Fruit fly (Drosophila melanogaster) whole organism, wandering third instar larva: ENCODE results near the gene Gld2.

ENCODE experiments used
- Abd-B ChIP-seq: fragments of >200 bp; optimal IDR thresholded peaks from 2 replicates; lab custom pipeline; 2017; ENCODE audit warnings: missing biosample characterization, missing genetic modification characterization
- CG32264 ChIP-seq: fragments of 200-800 bp; sonication (Bioruptor generic); optimal IDR thresholded peaks from 2 replicates; lab custom pipeline; 2016; ENCODE audit warnings: missing biosample characterization, missing genetic modification characterization
- CG9705 ChIP-seq: fragments of 200-800 bp; sonication (Bioruptor generic); optimal IDR thresholded peaks from 2 replicates; lab custom pipeline; 2018; ENCODE audit warnings: missing biosample characterization, mild to moderate bottlenecking, missing genetic modification characterization
- CrebA ChIP-seq: fragments of 200-800 bp; sonication (Bioruptor generic); optimal IDR thresholded peaks from 2 replicates; lab custom pipeline; 2016; ENCODE audit warnings: missing biosample characterization, mild to moderate bottlenecking, missing genetic modification characterization, borderline replicate concordance
- Dfd ChIP-seq: fragments of >200 bp; optimal IDR thresholded peaks from 2 replicates; lab custom pipeline; 2017; ENCODE audit warnings: missing biosample characterization, missing genetic modification characterization
- Dif ChIP-seq: fragments of 200-275, 200-300 bp; sonication (Bioruptor generic); optimal IDR thresholded peaks from 2 replicates; lab custom pipeline; 2018; ENCODE audit warnings: missing biosample characterization, missing genetic modification characterization; ENCODE audit not compliant: partially characterized antibody
- GATAd ChIP-seq: sonication (Bioruptor generic); optimal IDR thresholded peaks from 2 replicates; lab custom pipeline; 2016; ENCODE audit warnings: missing biosample characterization, missing genetic modification characterization
- HLH106 ChIP-seq: fragments of 200-800 bp; optimal IDR thresholded peaks from 3 replicates; lab custom pipeline; 2019; ENCODE audit warnings: missing biosample characterization, mild to moderate bottlenecking, missing genetic modification characterization, moderate library complexity
- Hnf4 ChIP-seq: fragments of 200-800 bp; sonication (Bioruptor generic); optimal IDR thresholded peaks from 2 replicates; lab custom pipeline; 2016; ENCODE audit warnings: missing biosample characterization, mild to moderate bottlenecking, missing genetic modification characterization
- Hr78 ChIP-seq: fragments of >200 bp; optimal IDR thresholded peaks from 2 replicates; lab custom pipeline; 2017; ENCODE audit warnings: missing biosample characterization, missing genetic modification characterization
- Hr83 ChIP-seq: fragments of 200-300 bp; sonication (Bioruptor generic); optimal IDR thresholded peaks from 2 replicates; lab custom pipeline; 2016; ENCODE audit warnings: missing biosample characterization, mild to moderate bottlenecking, missing genetic modification characterization, moderate library complexity; ENCODE audit not compliant: poor library complexity, severe bottlenecking
- Jra ChIP-seq: sonication (Bioruptor generic); optimal IDR thresholded peaks from 2 replicates; lab custom pipeline; 2016; ENCODE audit warnings: missing biosample characterization, missing genetic modification characterization
- Mio ChIP-seq: sonication (Bioruptor generic); optimal IDR thresholded peaks from 2 replicates; lab custom pipeline; 2016; ENCODE audit warnings: missing biosample characterization, missing genetic modification characterization
- Myc ChIP-seq: fragments of >200 bp; optimal IDR thresholded peaks from 2 replicates; lab custom pipeline; 2017
- N ChIP-seq: fragments of >200 bp; optimal IDR thresholded peaks from 2 replicates; lab custom pipeline; 2018; ENCODE audit warnings: missing biosample characterization, missing external identifiers, missing genetic modification characterization
- OdsH ChIP-seq: fragments of 200-800 bp; sonication (Bioruptor generic); optimal IDR thresholded peaks from 2 replicates; lab custom pipeline; 2016; ENCODE audit warnings: missing biosample characterization, mild to moderate bottlenecking, missing genetic modification characterization
- Rel ChIP-seq, 2 experiments: fragments of 200-800 bp; sonication (Bioruptor generic) in 1 of 2; optimal IDR thresholded peaks; 2 replicates in 1 of 2; 3 replicates in 1 of 2; lab custom pipeline; 2016 to 2019; ENCODE audit warnings: mild to moderate bottlenecking in 2 of 2, missing biosample characterization in 2 of 2, missing genetic modification characterization in 2 of 2, moderate library complexity in 1 of 2
- Sp1 ChIP-seq: fragments of 200-800 bp; sonication (Bioruptor generic); optimal IDR thresholded peaks from 3 replicates; lab custom pipeline; 2019; ENCODE audit warnings: missing biosample characterization, mild to moderate bottlenecking, missing genetic modification characterization, moderate library complexity
- Vsx2 ChIP-seq: fragments of 200-300, 225-300 bp; sonication (Bioruptor generic); optimal IDR thresholded peaks from 2 replicates; lab custom pipeline; 2018; ENCODE audit warnings: missing biosample characterization, missing genetic modification characterization; ENCODE audit not compliant: partially characterized antibody
- br ChIP-seq: fragments of 200-800 bp; sonication (Bioruptor generic); optimal IDR thresholded peaks from 2 replicates; lab custom pipeline; 2016; ENCODE audit warnings: missing biosample characterization, missing genetic modification characterization
- brk ChIP-seq: fragments of 200-800 bp; sonication (Bioruptor generic); optimal IDR thresholded peaks from 2 replicates; lab custom pipeline; 2016; ENCODE audit warnings: missing biosample characterization, mild to moderate bottlenecking, missing genetic modification characterization
- dl ChIP-seq, 2 experiments: fragments of 175-275, 200-275 bp in 1 of 2; fragments of 200-275 bp in 1 of 2; sonication (Bioruptor generic); optimal IDR thresholded peaks; lab custom pipeline; 2018; ENCODE audit warnings: mild to moderate bottlenecking in 2 of 2, missing biosample characterization in 2 of 2, missing genetic modification characterization in 2 of 2, moderate library complexity in 2 of 2; ENCODE audit not compliant: partially characterized antibody in 2 of 2, insufficient read depth in 1 of 2
- dmrt93B ChIP-seq: fragments of 200-800 bp; sonication (Bioruptor generic); optimal IDR thresholded peaks from 2 replicates; lab custom pipeline; 2018; ENCODE audit warnings: missing biosample characterization, mild to moderate bottlenecking, missing genetic modification characterization
- dsf ChIP-seq: sonication (Bioruptor generic); optimal IDR thresholded peaks from 2 replicates; lab custom pipeline; 2016; ENCODE audit warnings: missing biosample characterization, missing genetic modification characterization, borderline replicate concordance
- ey ChIP-seq: fragments of 200-800 bp; sonication (Bioruptor generic); optimal IDR thresholded peaks from 2 replicates; lab custom pipeline; 2016; ENCODE audit warnings: missing biosample characterization, missing genetic modification characterization
- foxo ChIP-seq, 2 experiments: fragments of 200-800 bp; sonication (Bioruptor generic); optimal IDR thresholded peaks; 2 replicates in 1 of 2; 3 replicates in 1 of 2; lab custom pipeline; 2016 to 2017; ENCODE audit warnings: missing biosample characterization in 2 of 2, missing genetic modification characterization in 2 of 2
- fru ChIP-seq: fragments of 200-800 bp; sonication (Bioruptor generic); optimal IDR thresholded peaks from 3 replicates; lab custom pipeline; 2016; ENCODE audit warnings: missing biosample characterization, mild to moderate bottlenecking, missing genetic modification characterization
- h ChIP-seq: fragments of 200-800 bp; sonication (Bioruptor generic); optimal IDR thresholded peaks from 3 replicates; lab custom pipeline; 2016; ENCODE audit warnings: missing biosample characterization, mild to moderate bottlenecking, missing genetic modification characterization
- jim ChIP-seq: fragments of 175-275, 200-325 bp; sonication (Bioruptor generic); optimal IDR thresholded peaks from 2 replicates; lab custom pipeline; 2016; ENCODE audit warnings: missing biosample characterization, mild to moderate bottlenecking, missing genetic modification characterization
- lola ChIP-seq: fragments of >200 bp; optimal IDR thresholded peaks from 2 replicates; lab custom pipeline; 2017; ENCODE audit warnings: missing biosample characterization, missing genetic modification characterization
- pan ChIP-seq: fragments of >200 bp; optimal IDR thresholded peaks from 2 replicates; lab custom pipeline; 2017
- psq ChIP-seq: fragments of 200-800 bp; sonication (Bioruptor generic); optimal IDR thresholded peaks from 3 replicates; lab custom pipeline; 2017; ENCODE audit warnings: missing biosample characterization, mild to moderate bottlenecking, missing genetic modification characterization, moderate library complexity
- rgr ChIP-seq: fragments of 200-800 bp; sonication (Bioruptor generic); optimal IDR thresholded peaks from 3 replicates; lab custom pipeline; 2016; ENCODE audit warnings: missing biosample characterization, mild to moderate bottlenecking, missing genetic modification characterization
- sage ChIP-seq: fragments of 200-800 bp; sonication (Bioruptor generic); optimal IDR thresholded peaks from 2 replicates; lab custom pipeline; 2016; ENCODE audit warnings: missing biosample characterization, mild to moderate bottlenecking, missing genetic modification characterization
- sv ChIP-seq: fragments of 200-800 bp; sonication (Bioruptor generic); optimal IDR thresholded peaks from 3 replicates; lab custom pipeline; 2016; ENCODE audit warnings: missing biosample characterization, missing genetic modification characterization
- tai ChIP-seq: sonication (Bioruptor generic); optimal IDR thresholded peaks from 2 replicates; lab custom pipeline; 2016; ENCODE audit warnings: missing biosample characterization, missing genetic modification characterization
- usp ChIP-seq: fragments of >200 bp; optimal IDR thresholded peaks from 2 replicates; lab custom pipeline; 2017; ENCODE audit warnings: missing biosample characterization, missing genetic modification characterization
- woc ChIP-seq: sonication (Bioruptor generic); optimal IDR thresholded peaks from 2 replicates; lab custom pipeline; 2016; ENCODE audit warnings: missing biosample characterization, mild to moderate bottlenecking, missing genetic modification characterization

Gene Gld2

DNA sequence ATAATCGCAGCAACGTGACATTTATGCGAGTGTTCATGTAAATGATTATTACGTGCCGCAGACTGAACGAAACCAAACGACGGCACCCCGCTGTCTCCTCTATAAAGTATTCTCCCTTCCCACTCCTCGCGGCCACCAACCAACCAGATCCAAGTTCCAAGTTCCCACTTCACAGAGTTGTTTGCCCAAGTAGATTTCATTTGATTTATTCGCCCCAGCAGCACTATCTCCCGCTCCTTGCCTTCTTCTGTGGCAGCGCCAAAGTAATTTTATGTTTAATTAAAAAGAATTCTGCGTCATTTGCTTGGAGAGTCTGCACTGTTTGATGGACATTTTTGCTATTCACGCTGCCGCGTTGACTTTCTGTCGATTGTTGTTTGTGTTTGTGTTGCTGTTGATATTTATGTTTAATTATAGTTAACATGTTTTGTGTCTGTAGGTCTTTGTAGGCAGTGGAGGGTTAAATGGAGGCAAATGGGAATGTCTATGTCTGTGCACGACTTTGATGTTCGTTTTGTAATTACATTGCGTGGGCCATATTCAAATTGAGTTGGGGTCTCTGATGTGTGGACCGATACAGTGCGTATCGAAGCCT lies 15.0 kb upstream of the Gld2 start:
- no peak for TF ChIP-seq fru (GFP tag; lab: Kevin White, UChicago)
- TF ChIP-seq Sp1 (GFP tag; lab: Kevin White, UChicago), result no peak
- TF ChIP-seq ey (GFP tag; lab: Kevin White, UChicago), result no peak
- TF ChIP-seq OdsH (GFP tag; lab: Kevin White, UChicago), result no peak
- TF ChIP-seq Abd-B (GFP tag; lab: Kevin White, UChicago), result no peak
- TF ChIP-seq foxo (GFP tag; optimal IDR thresholded peaks at IDR 0.05; lab: Kevin White, UChicago), result no peak

DNA sequence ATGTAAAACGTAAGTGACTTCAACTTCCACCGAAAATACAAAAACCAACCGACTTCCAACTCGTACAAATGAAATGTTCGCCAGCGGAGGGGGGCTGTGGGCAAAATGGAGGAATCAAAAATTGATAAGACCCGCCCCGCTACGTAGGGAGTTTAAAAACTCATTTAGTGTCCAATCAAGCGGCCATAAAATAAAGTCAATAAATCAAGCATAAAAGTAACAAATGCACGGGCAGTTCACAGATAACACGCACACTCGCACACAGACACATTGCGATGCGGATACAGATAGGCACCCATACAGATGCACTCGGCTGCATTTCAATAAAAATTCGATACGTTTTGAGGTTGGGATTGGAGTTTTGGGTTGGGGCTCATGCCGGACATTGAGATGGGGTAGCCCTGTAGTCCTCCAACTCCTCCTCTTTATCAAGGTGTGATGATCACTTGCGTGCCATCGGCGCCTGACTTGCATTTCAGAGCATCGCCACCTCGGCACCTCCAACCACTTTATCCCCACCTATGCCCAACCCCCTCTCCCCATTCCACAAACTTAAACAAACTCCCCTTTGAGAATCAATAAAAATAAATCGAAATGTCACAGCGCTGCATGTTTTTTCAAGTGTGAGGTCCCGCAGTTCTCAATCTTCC lies 13.8 kb upstream of the Gld2 start:
- peak; percentile 26 for TF ChIP-seq fru (GFP tag; lab: Kevin White, UChicago)
- TF ChIP-seq sv (GFP tag; lab: Kevin White, UChicago), result no peak
- peak; percentile 3 for TF ChIP-seq br
- TF ChIP-seq Rel (GFP tag; optimal IDR thresholded peaks at IDR 0.05; lab: Kevin White, UChicago), result no peak
- TF ChIP-seq Rel (tag; optimal IDR thresholded peaks at IDR 0.05; lab: Kevin White, UChicago), result peak; percentile 6
- no peak for TF ChIP-seq CG32264 (GFP tag; lab: Kevin White, UChicago)
- no peak for TF ChIP-seq rgr (GFP tag; lab: Kevin White, UChicago)
- TF ChIP-seq dmrt93B, result no peak
- TF ChIP-seq, all 38 proteins: peak for 3

DNA sequence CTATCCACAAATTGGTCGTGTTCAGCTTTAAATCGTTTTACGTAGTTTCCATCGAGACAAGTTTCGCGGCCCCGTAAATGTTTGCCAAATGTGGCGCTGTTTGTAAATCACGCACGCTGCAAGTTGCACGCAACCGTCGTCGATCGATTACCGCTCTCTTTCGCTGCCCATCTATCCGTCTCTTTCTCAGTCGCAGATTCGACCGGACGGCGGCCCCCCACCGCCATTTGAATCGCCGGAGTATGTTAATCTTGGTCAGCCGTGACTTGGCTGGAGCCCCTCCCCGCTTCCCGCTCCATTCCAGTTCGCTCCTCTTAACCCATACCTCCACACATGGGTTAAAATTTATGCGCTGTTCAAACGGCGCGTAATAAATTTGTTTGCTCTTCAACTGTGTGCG lies 12.7 kb upstream of the Gld2 start:
- no peak for TF ChIP-seq Dif (GFP tag; lab: Kevin White, UChicago)

DNA sequence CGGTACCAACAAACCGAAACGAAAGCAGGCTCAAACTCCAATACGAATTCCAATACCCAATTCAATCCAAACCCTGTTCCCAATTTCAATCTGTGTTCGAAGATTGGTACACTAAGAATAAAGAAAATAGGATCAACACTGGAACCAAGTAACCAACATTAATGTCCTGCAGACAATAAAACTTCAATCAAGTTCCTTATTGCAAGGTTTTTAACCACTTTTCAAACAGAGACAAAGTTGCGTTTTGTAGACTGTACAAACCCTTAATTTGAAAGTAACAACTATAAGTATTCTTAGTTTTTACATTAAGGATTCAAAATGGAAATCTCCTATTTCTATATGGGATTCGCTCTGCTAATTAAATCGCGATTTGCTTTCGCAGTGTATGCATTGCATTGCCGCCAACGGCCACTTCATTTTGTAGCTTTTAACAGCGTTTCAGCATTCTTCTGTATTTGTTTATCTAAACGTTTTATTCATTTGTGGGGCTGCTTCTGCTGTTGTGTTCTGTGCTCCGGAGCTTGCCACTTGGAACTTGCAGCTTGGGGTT lies 12.2 kb upstream of the Gld2 start:
- TF ChIP-seq rgr (GFP tag; lab: Kevin White, UChicago) (peak; percentile 20), Jra (GFP tag; lab: Kevin White, UChicago) (no peak), jim (no peak), psq (GFP tag; lab: Kevin White, UChicago) (no peak), Mio (no peak), woc (GFP tag; lab: Kevin White, UChicago) (peak; percentile 40), N (no peak), OdsH (GFP tag; lab: Kevin White, UChicago) (peak; percentile 20), Rel (GFP tag; optimal IDR thresholded peaks at IDR 0.05; lab: Kevin White, UChicago) (no peak), Rel (tag; optimal IDR thresholded peaks at IDR 0.05; lab: Kevin White, UChicago) (no peak), Vsx2 (GFP tag; lab: Kevin White, UChicago) (no peak), Dfd (GFP tag; lab: Kevin White, UChicago) (no peak), sage (GFP tag; lab: Kevin White, UChicago) (no peak), dl (GFP tag; optimal IDR thresholded peaks at IDR 0.05; lab: Kevin White, UChicago; ENCODE audit: insufficient read depth in 1 of 2, partially characterized antibody in 2 of 2) (no peak), Hr83 (GFP tag; lab: Kevin White, UChicago) (no peak), GATAd (no peak), sv (GFP tag; lab: Kevin White, UChicago) (no peak), pan (lab: Kevin White, UChicago) (no peak), br (peak; percentile 18), CG9705 (GFP tag; lab: Kevin White, UChicago) (no peak), tai (no peak), brk (GFP tag; lab: Kevin White, UChicago) (no peak), HLH106 (tag; lab: Kevin White, UChicago) (peak; percentile 33), lola (GFP tag; lab: Kevin White, UChicago) (no peak), Hr78 (GFP tag; lab: Kevin White, UChicago) (no peak), Dif (GFP tag; lab: Kevin White, UChicago) (no peak), Hnf4 (GFP tag; lab: Kevin White, UChicago) (no peak), dmrt93B (no peak), dsf (GFP tag; lab: Kevin White, UChicago) (no peak), Sp1 (GFP tag; lab: Kevin White, UChicago) (peak; percentile 36), foxo (GFP tag; optimal IDR thresholded peaks at IDR 0.05; lab: Kevin White, UChicago) (peak in 1 of 2 experiments; percentile 40), CG32264 (GFP tag; lab: Kevin White, UChicago) (no peak), usp (no peak), ey (GFP tag; lab: Kevin White, UChicago) (peak; percentile 48), h (GFP tag; lab: Kevin White, UChicago) (peak; percentile 38), Abd-B (GFP tag; lab: Kevin White, UChicago) (no peak), Myc (lab: Kevin White, UChicago) (no peak), fru (GFP tag; lab: Kevin White, UChicago) (peak; percentile 13), CrebA (GFP tag; lab: Kevin White, UChicago) (no peak)
